Fruit fly (Drosophila melanogaster) whole organism, embryonic: ENCODE data around the gene lobo.

Experiments
- CG9817 ChIP-seq: fragments of 200-800 bp; sonication (Bioruptor generic); optimal IDR thresholded peaks from 2 replicates; lab custom pipeline; 2018; ENCODE audit warnings: missing biosample characterization, mild to moderate bottlenecking, missing genetic modification characterization, moderate library complexity
- CkIIα-i1 ChIP-seq: fragments of 200-800 bp; sonication (Bioruptor generic); IDR thresholded peaks from 2 replicates; pipeline ENCODE4 v1.3.6; 2022; ENCODE audit warnings: missing biosample characterization, missing genetic modification characterization
- fd64A ChIP-seq: fragments of 200-800 bp; sonication (Bioruptor generic); optimal IDR thresholded peaks from 3 replicates; lab custom pipeline; 2018; ENCODE audit warnings: missing biosample characterization, mild to moderate bottlenecking, missing genetic modification characterization
- gt ChIP-seq: fragments of 200-800 bp; sonication (Bioruptor generic); IDR thresholded peaks from 2 replicates; pipeline ENCODE4 v1.3.6; 2022; ENCODE audit warnings: missing biosample characterization, missing genetic modification characterization

dm6 chr3R:25215997-25216396 is 22.4 kb upstream of the lobo start, which contains the start of gene CG31106:
- TF ChIP-seq gt (GFP tag; lab: Robert Waterston, UW) (no peak), CG9817 (tag; lab: Kevin White, UChicago) (no peak), CkIIα-i1 (GFP tag; lab: Robert Waterston, UW) (no peak), fd64A (no peak)
